Worm (Caenorhabditis elegans): ENCODE results near the gene lys-4.
A peak's percentile ranks its signal among the peaks of the same experiment; 100 is the strongest.

lys-4 gene

ce11 chrIV:11623060-11623459 is at the start of gene lys-4:
Gene lys-4, minus strand, starts transcription at chrIV:11623174.
- TF ChIP-seq nhr-28 (tag; optimal IDR thresholded peaks at IDR 0.05) (peak; percentile 36), ZK546.5 (tag; optimal IDR thresholded peaks at IDR 0.05) (no peak), ceh-32 (tag; optimal IDR thresholded peaks at IDR 0.05; ENCODE audit: poor library complexity) (no peak), ama-1 (optimal IDR thresholded peaks at IDR 0.05) (no peak), php-3 (GFP tag; IDR thresholded peaks at IDR 0.05) (no peak), lin-38 (GFP tag; IDR thresholded peaks at IDR 0.05) (no peak), snpc-1.2 (GFP tag; IDR thresholded peaks at IDR 0.05) (no peak), hlh-11 (tag; optimal IDR thresholded peaks at IDR 0.05) (peak; percentile 30), dve-1 (tag; optimal IDR thresholded peaks at IDR 0.05; ENCODE audit: insufficient read depth) (peak; percentile 42), nhr-76 (tag; optimal IDR thresholded peaks at IDR 0.05) (no peak), dmd-6 (GFP tag; IDR thresholded peaks at IDR 0.05) (peak; percentile 40), Y75B8A.6 (GFP tag; IDR thresholded peaks at IDR 0.05) (no peak), R02D3.7 (tag; optimal IDR thresholded peaks at IDR 0.05) (no peak), daf-16 (GFP tag; optimal IDR thresholded peaks at IDR 0.05) (no peak), daf-16 (tag; optimal IDR thresholded peaks at IDR 0.05) (peak; percentile 33)

DNA sequence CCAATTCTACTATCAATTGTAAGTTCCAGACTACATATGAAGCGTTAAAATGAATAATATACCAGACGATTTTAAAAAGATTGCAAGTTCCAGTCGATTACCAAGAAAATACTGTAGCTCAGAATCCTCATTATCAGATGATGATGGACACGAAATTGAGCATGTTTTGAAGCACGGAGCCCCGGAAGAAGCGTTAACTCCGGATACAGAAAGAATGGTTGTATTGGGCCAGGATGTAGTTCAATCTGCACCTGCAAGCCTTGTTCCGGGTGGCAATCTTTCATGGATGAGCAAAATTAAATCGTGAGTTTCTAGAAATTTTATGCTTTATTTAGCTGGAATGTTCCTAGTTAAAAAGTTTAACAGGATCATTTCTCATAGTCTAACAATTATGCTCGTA is 45.0 kb upstream of the lys-4 start, which contains the start of gene atg-4.2:
TSS of gene atg-4.2 (plus strand) at position 24 of the 400 bp plus-strand sequence.
- TF ChIP-seq mdl-1 (tag; optimal IDR thresholded peaks at IDR 0.05) (no peak), unc-62 (GFP tag; optimal IDR thresholded peaks at IDR 0.05 in 1 of 2) (peak in 1 of 2 experiments; percentile 93), unc-62 (tag; optimal IDR thresholded peaks at IDR 0.05) (no peak)

DNA sequence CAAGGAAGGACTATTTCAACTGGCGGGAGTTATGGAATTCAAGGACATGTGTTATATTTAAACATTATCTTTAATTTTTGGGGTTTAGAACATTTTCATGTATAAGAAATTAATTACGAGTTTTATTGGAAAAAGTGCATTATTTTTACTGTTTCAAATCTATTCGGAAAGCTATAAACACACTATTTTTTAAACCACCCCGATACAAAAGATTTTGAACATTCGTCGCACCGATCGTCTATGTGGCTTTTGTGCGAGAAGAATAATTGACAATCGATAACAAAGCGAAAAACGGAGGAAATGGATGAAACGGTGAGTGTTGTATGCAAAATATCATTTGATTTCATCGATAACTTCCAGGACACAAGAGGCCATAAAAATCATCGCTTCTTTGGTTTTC is 42.0 kb upstream of the lys-4 start, which contains the start of gene ZK809.9:
TSS of gene ZK809.9 (plus strand) at position 301 of the 400 bp plus-strand sequence.
- TF ChIP-seq hmg-1.1 (GFP tag; IDR thresholded peaks at IDR 0.05), result no peak
- no peak for TF ChIP-seq dmd-8 (GFP tag; IDR thresholded peaks at IDR 0.05)
- no peak for TF ChIP-seq skn-1 (tag; optimal IDR thresholded peaks at IDR 0.05)
- no peak for TF ChIP-seq lin-29 (GFP tag; IDR thresholded peaks at IDR 0.05)
- TF ChIP-seq cey-2 (tag; optimal IDR thresholded peaks at IDR 0.05; ENCODE audit: borderline replicate concordance, insufficient read depth), result no peak
- TF ChIP-seq Y75B8A.6 (GFP tag; IDR thresholded peaks at IDR 0.05), result no peak
- no peak for TF ChIP-seq ceh-32 (tag; optimal IDR thresholded peaks at IDR 0.05; ENCODE audit: poor library complexity)
- no peak for TF ChIP-seq nhr-11 (tag; optimal IDR thresholded peaks at IDR 0.05)
- no peak for TF ChIP-seq lin-1 (GFP tag; IDR thresholded peaks at IDR 0.05)
- no peak for TF ChIP-seq hlh-11 (tag; optimal IDR thresholded peaks at IDR 0.05)
- no peak for TF ChIP-seq lin-39 (tag; optimal IDR thresholded peaks at IDR 0.05)
- no peak for TF ChIP-seq mes-2 (tag; optimal IDR thresholded peaks at IDR 0.05; ENCODE audit: poor library complexity, severe bottlenecking)
- no peak for TF ChIP-seq snpc-4 (tag; optimal IDR thresholded peaks at IDR 0.05)
- no peak for TF ChIP-seq aha-1 (tag)
- no peak for TF ChIP-seq arid-1 (GFP tag; conservative IDR thresholded peaks at IDR 0.05)

ce11 chrIV:11659794-11660312 is 36.9 kb upstream of the lys-4 start, which contains the start of gene ZK792.1:
Gene ZK792.1, plus strand, starts transcription at chrIV:11659844.
- no peak for TF ChIP-seq ceh-44 (GFP tag; IDR thresholded peaks at IDR 0.05)
- no peak for TF ChIP-seq duxl-1 (tag; optimal IDR thresholded peaks at IDR 0.05; ENCODE audit: poor library complexity)
- TF ChIP-seq nhr-42 (GFP tag; IDR thresholded peaks at IDR 0.05), result no peak
- TF ChIP-seq aha-1 (tag), result peak; percentile 49

DNA sequence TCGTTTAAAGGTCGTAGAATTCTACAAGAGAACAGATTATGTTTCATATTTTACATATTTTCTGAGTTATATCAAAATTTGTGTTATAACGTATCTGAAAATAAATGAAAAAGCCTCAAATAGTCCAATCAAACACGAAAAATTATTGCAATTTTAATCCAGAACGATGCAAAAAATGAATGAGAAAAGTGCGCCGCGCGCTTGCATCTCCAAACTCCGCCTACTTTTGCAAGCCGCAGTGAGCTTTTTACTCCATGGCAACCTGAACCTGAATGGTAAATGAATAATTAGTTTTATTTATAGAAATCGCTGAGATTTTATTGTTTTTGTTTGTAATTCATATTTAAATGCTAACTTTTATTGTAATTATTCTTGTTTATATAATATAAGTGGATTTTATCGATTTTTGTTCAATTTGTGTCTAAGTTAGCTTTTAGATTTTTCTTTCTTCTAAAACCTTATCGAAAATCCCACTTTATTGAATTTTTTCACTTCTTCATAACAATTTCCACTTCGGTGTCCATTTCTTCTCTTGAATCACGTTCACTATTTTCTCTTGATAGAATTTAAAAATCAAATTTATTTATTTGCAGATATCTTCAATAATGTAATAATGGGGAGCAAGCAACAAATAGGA is 33.3 kb upstream of the lys-4 start, which contains the start of gene ZK809.5:
TSS of gene ZK809.5 (plus strand) at position 587 of the 637 bp plus-strand sequence.
- no peak for TF ChIP-seq dmd-6 (GFP tag; IDR thresholded peaks at IDR 0.05)
- TF ChIP-seq lsy-2 (tag; optimal IDR thresholded peaks at IDR 0.05), result peak in 1 of 2 experiments; percentile 20
- no peak for TF ChIP-seq F44E2.7 (GFP tag; IDR thresholded peaks at IDR 0.05)
- peak; percentile 54 for TF ChIP-seq mes-2 (tag; optimal IDR thresholded peaks at IDR 0.05; ENCODE audit: poor library complexity, severe bottlenecking)
- peak; percentile 46 for TF ChIP-seq aha-1 (tag)
- no peak for TF ChIP-seq gei-8 (GFP tag; optimal IDR thresholded peaks at IDR 0.05)

All from whole organism, L4 larva.